Worm (Caenorhabditis elegans): ENCODE measurements around the gene sod-5.

- TF ChIP-seq lsy-2 (tag; optimal IDR thresholded peaks at IDR 0.05): no peak
- TF ChIP-seq unc-62 (GFP tag; optimal IDR thresholded peaks at IDR 0.05): no peak
- TF ChIP-seq lin-13 (tag; optimal IDR thresholded peaks at IDR 0.05): no peak
- TF ChIP-seq pha-4 (tag; optimal IDR thresholded peaks at IDR 0.05): no peak
- TF ChIP-seq M03D4.4 (tag; optimal IDR thresholded peaks at IDR 0.05): no peak
- no peak for TF ChIP-seq elt-3 (tag; optimal IDR thresholded peaks at IDR 0.05)
- no peak for TF ChIP-seq snpc-4 (tag; optimal IDR thresholded peaks at IDR 0.05)
Measured at ce11 chrII:4467869-4468268, 50.4 kb downstream of the sod-5 start, which contains the start of gene W06B4.2.
